Fruit fly (Drosophila melanogaster) whole organism, embryonic: ENCODE data around the gene Act87E.

Source experiments
- Aef1 ChIP-seq: fragments of 200-800 bp; sonication (Bioruptor generic); IDR thresholded peaks from 3 replicates; pipeline ENCODE4 v1.3.6; 2022; ENCODE audit warnings: missing biosample characterization, missing genetic modification characterization
- CG10267 ChIP-seq: fragments of 200-800 bp; sonication (Bioruptor generic); optimal IDR thresholded peaks from 2 replicates; lab custom pipeline; 2018; ENCODE audit warnings: missing biosample characterization, mild to moderate bottlenecking, missing genetic modification characterization, moderate library complexity
- CG10543 ChIP-seq: fragments of 200-800 bp; sonication (Bioruptor generic); optimal IDR thresholded peaks from 3 replicates; lab custom pipeline; 2017; ENCODE audit warnings: missing biosample characterization, mild to moderate bottlenecking, missing genetic modification characterization, moderate library complexity
- CG12155 ChIP-seq: fragments of 200-800 bp; sonication (Bioruptor generic); optimal IDR thresholded peaks from 3 replicates; lab custom pipeline; 2016; ENCODE audit warnings: missing biosample characterization, missing genetic modification characterization
- CG13123 ChIP-seq: fragments of 200-800 bp; sonication (Bioruptor generic); optimal IDR thresholded peaks from 2 replicates; lab custom pipeline; 2016; ENCODE audit warnings: missing biosample characterization, missing genetic modification characterization
- CG15269 ChIP-seq: fragments of 200-800 bp; sonication (Bioruptor generic); optimal IDR thresholded peaks from 2 replicates; lab custom pipeline; 2018; ENCODE audit warnings: missing biosample characterization, mild to moderate bottlenecking, missing genetic modification characterization, moderate library complexity
- CG15514 ChIP-seq: fragments of 200-800 bp; sonication (Bioruptor generic); optimal IDR thresholded peaks from 3 replicates; lab custom pipeline; 2017; ENCODE audit warnings: missing biosample characterization, missing genetic modification characterization, mild to moderate bottlenecking, moderate library complexity, missing genetic modification reagents
- CG16779 ChIP-seq: fragments of 200-800 bp; sonication (Bioruptor generic); IDR thresholded peaks from 2 replicates; pipeline ENCODE4 v1.3.6; 2022; ENCODE audit warnings: missing biosample characterization, missing genetic modification characterization
- CG17186 ChIP-seq: fragments of 200-800 bp; sonication (Bioruptor generic); optimal IDR thresholded peaks from 3 replicates; lab custom pipeline; 2017; ENCODE audit warnings: missing biosample characterization, missing genetic modification reagents, missing genetic modification characterization
- CG18011 ChIP-seq: fragments of 200-800 bp; sonication (Bioruptor generic); optimal IDR thresholded peaks from 2 replicates; lab custom pipeline; 2017; ENCODE audit warnings: missing biosample characterization, missing genetic modification characterization, mild to moderate bottlenecking, moderate library complexity, missing genotype
- CG2889 ChIP-seq: fragments of 200-800 bp; sonication (Bioruptor generic); IDR thresholded peaks from 3 replicates; pipeline ENCODE4 v1.3.6; 2022; ENCODE audit warnings: missing biosample characterization, missing genetic modification characterization
- CG32767 ChIP-seq: fragments of 200-800 bp; sonication (Bioruptor generic); IDR thresholded peaks from 2 replicates; pipeline ENCODE4 v1.3.6; 2022; ENCODE audit warnings: missing biosample characterization, missing genetic modification characterization
- CG34224 ChIP-seq: fragments of 200-800 bp; sonication (Bioruptor generic); IDR thresholded peaks from 3 replicates; pipeline ENCODE4 v1.3.6; 2022; ENCODE audit warnings: missing biosample characterization, missing genetic modification characterization; ENCODE audit not compliant: partially characterized antibody
- CG4282 ChIP-seq: fragments of 200-800 bp; sonication (Bioruptor generic); optimal IDR thresholded peaks from 2 replicates; lab custom pipeline; 2016; ENCODE audit warnings: missing biosample characterization, missing genetic modification characterization
- CG5953 ChIP-seq: fragments of 200-800 bp; sonication (Bioruptor generic); IDR thresholded peaks from 2 replicates; pipeline ENCODE4 v1.3.6; 2022; ENCODE audit warnings: missing biosample characterization, missing genetic modification characterization
- CG6175 ChIP-seq: fragments of 200-800 bp; sonication (Bioruptor generic); IDR thresholded peaks from 3 replicates; pipeline ENCODE4 v1.3.6; 2022; ENCODE audit warnings: missing biosample characterization, missing genetic modification characterization
- CG8478 ChIP-seq: fragments of >200 bp; optimal IDR thresholded peaks from 2 replicates; lab custom pipeline; 2018
- CG8924 ChIP-seq: fragments of 200-800 bp; optimal IDR thresholded peaks from 3 replicates; lab custom pipeline; 2019; ENCODE audit warnings: missing biosample characterization, mild to moderate bottlenecking, missing genetic modification characterization, moderate library complexity
- Dbx ChIP-seq: fragments of 200-800 bp; sonication (Bioruptor generic); IDR thresholded peaks from 3 replicates; pipeline ENCODE4 v1.3.6; 2022; ENCODE audit warnings: missing biosample characterization, missing genetic modification characterization
- Elba2 ChIP-seq: fragments of 200-800 bp; sonication (Bioruptor generic); optimal IDR thresholded peaks from 3 replicates; lab custom pipeline; 2016; ENCODE audit warnings: missing biosample characterization, missing genetic modification characterization
- Ets65A ChIP-seq: fragments of 200-800 bp; sonication (Bioruptor generic); peaks from one replicate; lab custom pipeline; 2016; ENCODE audit warnings: missing biosample characterization, missing genetic modification characterization
- HHEX ChIP-seq: fragments of 200-800 bp; sonication (Bioruptor generic); optimal IDR thresholded peaks from 3 replicates; lab custom pipeline; 2017; ENCODE audit warnings: missing biosample characterization, mild to moderate bottlenecking, missing genetic modification characterization, missing genetic modification reagents
- HLH3B ChIP-seq: fragments of 200-800 bp; sonication (Bioruptor generic); IDR thresholded peaks from 2 replicates; pipeline ENCODE4 v1.3.6; 2022; ENCODE audit warnings: missing biosample characterization, missing genetic modification characterization
- HmgZ ChIP-seq: fragments of 200-800 bp; sonication (Bioruptor generic); optimal IDR thresholded peaks from 2 replicates; lab custom pipeline; 2018; ENCODE audit warnings: missing biosample characterization, mild to moderate bottlenecking, missing genetic modification characterization
- Hmx ChIP-seq: fragments of 200-800 bp; sonication (Bioruptor generic); optimal IDR thresholded peaks from 2 replicates; lab custom pipeline; 2016; ENCODE audit warnings: missing biosample characterization, missing genetic modification characterization
- Hr3 ChIP-seq: fragments of 200-800 bp; sonication (Bioruptor generic); optimal IDR thresholded peaks from 3 replicates; lab custom pipeline; 2016; ENCODE audit warnings: missing biosample characterization, missing genetic modification characterization
- Hsf ChIP-seq: fragments of 200-800 bp; sonication (Bioruptor generic); optimal IDR thresholded peaks from 3 replicates; lab custom pipeline; 2016; ENCODE audit warnings: missing biosample characterization, missing genetic modification characterization
- MBD-R2 ChIP-seq: fragments of 200-800 bp; sonication (Bioruptor generic); IDR thresholded peaks from 2 replicates; pipeline ENCODE4 v1.3.6; 2022; ENCODE audit warnings: missing biosample characterization, missing genetic modification characterization
- Max ChIP-seq: fragments of 200-800 bp; sonication (Bioruptor generic); optimal IDR thresholded peaks from 2 replicates; lab custom pipeline; 2016; ENCODE audit warnings: missing biosample characterization, mild to moderate bottlenecking, missing genetic modification characterization
- Myb ChIP-seq: fragments of 200-800 bp; sonication (Bioruptor generic); optimal IDR thresholded peaks from 2 replicates; lab custom pipeline; 2016; ENCODE audit warnings: missing biosample characterization, missing genetic modification characterization
- Nf-YA ChIP-seq: fragments of 200-800 bp; sonication (Bioruptor generic); IDR thresholded peaks from 2 replicates; pipeline ENCODE4 v1.3.6; 2022; ENCODE audit warnings: missing biosample characterization, missing genetic modification characterization
- Six4 ChIP-seq: fragments of 200-800 bp; sonication (Bioruptor generic); optimal IDR thresholded peaks from 2 replicates; lab custom pipeline; 2016; ENCODE audit warnings: missing biosample characterization, missing genetic modification characterization
- btn ChIP-seq: fragments of 200-800 bp; sonication (Bioruptor generic); optimal IDR thresholded peaks from 2 replicates; lab custom pipeline; 2016; ENCODE audit warnings: missing biosample characterization, missing genetic modification characterization
- cas ChIP-seq: fragments of 200-800 bp; sonication (Bioruptor generic); IDR thresholded peaks from 2 replicates; pipeline ENCODE4 v1.3.6; 2022; ENCODE audit warnings: missing biosample characterization, missing genetic modification characterization
- chn ChIP-seq: fragments of 200-800 bp; sonication (Bioruptor generic); optimal IDR thresholded peaks from 2 replicates; lab custom pipeline; 2016; ENCODE audit warnings: missing biosample characterization, missing genetic modification characterization
- croc ChIP-seq: fragments of 200-800 bp; sonication (Bioruptor generic); conservative IDR thresholded peaks from 3 replicates; pipeline ENCODE4 v1.3.6; 2022; ENCODE audit warnings: missing biosample characterization, missing genetic modification characterization
- crp ChIP-seq, 2 experiments: fragments of 200-800 bp; sonication (Bioruptor generic); optimal IDR thresholded peaks; 2 replicates in 1 of 2; 3 replicates in 1 of 2; lab custom pipeline; 2017; ENCODE audit warnings: missing biosample characterization in 2 of 2, missing genetic modification characterization in 2 of 2, mild to moderate bottlenecking in 1 of 2, moderate library complexity in 1 of 2
- cwo ChIP-seq: fragments of 200-800 bp; sonication (Bioruptor generic); optimal IDR thresholded peaks from 3 replicates; lab custom pipeline; 2017; ENCODE audit warnings: missing biosample characterization, missing genetic modification characterization, mild to moderate bottlenecking, moderate library complexity, missing genetic modification reagents
- dan ChIP-seq: fragments of 200-800 bp; sonication (Bioruptor generic); IDR thresholded peaks from 2 replicates; pipeline ENCODE4 v1.3.6; 2022; ENCODE audit warnings: missing biosample characterization, missing genetic modification characterization
- danr ChIP-seq: fragments of 200-800 bp; sonication (Bioruptor generic); IDR thresholded peaks from 2 replicates; pipeline ENCODE4 v1.3.6; 2022; ENCODE audit warnings: missing biosample characterization, missing genetic modification characterization
- dmrt99B ChIP-seq: fragments of 200-800 bp; sonication (Bioruptor generic); optimal IDR thresholded peaks from 2 replicates; lab custom pipeline; 2018; ENCODE audit warnings: missing biosample characterization, mild to moderate bottlenecking, missing genetic modification characterization, moderate library complexity
- fd3F ChIP-seq: fragments of 200-800 bp; sonication (Bioruptor generic); optimal IDR thresholded peaks from 2 replicates; lab custom pipeline; 2018; ENCODE audit warnings: missing biosample characterization, mild to moderate bottlenecking, missing genetic modification characterization, moderate library complexity
- gsb-n ChIP-seq: fragments of 200-800 bp; sonication (Bioruptor generic); optimal IDR thresholded peaks from 3 replicates; lab custom pipeline; 2018; ENCODE audit warnings: missing biosample characterization, mild to moderate bottlenecking, missing genetic modification characterization
- jing ChIP-seq: fragments of 200-800 bp; sonication (Bioruptor generic); optimal IDR thresholded peaks from 2 replicates; lab custom pipeline; 2018; ENCODE audit warnings: missing biosample characterization, mild to moderate bottlenecking, missing genetic modification characterization
- jumu ChIP-seq: fragments of 200-800 bp; sonication (Bioruptor generic); optimal IDR thresholded peaks from 3 replicates; lab custom pipeline; 2016; ENCODE audit warnings: missing biosample characterization, missing genetic modification characterization
- lbe ChIP-seq: fragments of 200-800 bp; sonication (Bioruptor generic); optimal IDR thresholded peaks from 2 replicates; lab custom pipeline; 2016; ENCODE audit warnings: missing biosample characterization, mild to moderate bottlenecking, missing genetic modification characterization
- lov ChIP-seq, 2 experiments: fragments of 200-800 bp in 1 of 2; fragments of >200 bp in 1 of 2; sonication (Bioruptor generic) in 1 of 2; IDR thresholded peaks in 1 of 2; optimal IDR thresholded peaks in 1 of 2; 2 replicates in 1 of 2; 3 replicates in 1 of 2; pipeline versions ENCODE4 v1.3.6 to Lab custom; 2017 to 2022; ENCODE audit warnings: missing biosample characterization in 1 of 2, missing genetic modification characterization in 1 of 2
- mirr ChIP-seq: fragments of 200-800 bp; sonication (Bioruptor generic); optimal IDR thresholded peaks from 3 replicates; lab custom pipeline; 2018; ENCODE audit warnings: missing biosample characterization, mild to moderate bottlenecking, missing genetic modification characterization
- peb ChIP-seq: fragments of 200-800 bp; sonication (Bioruptor generic); IDR thresholded peaks from 2 replicates; pipeline ENCODE4 v1.3.6; 2022; ENCODE audit warnings: missing biosample characterization, missing genetic modification characterization
- pzg ChIP-seq: fragments of 200-800 bp; sonication (Bioruptor generic); optimal IDR thresholded peaks from 3 replicates; lab custom pipeline; 2018; ENCODE audit warnings: missing biosample characterization, mild to moderate bottlenecking, missing genetic modification characterization, moderate library complexity
- rib ChIP-seq: fragments of 200-800 bp; sonication (Bioruptor generic); IDR thresholded peaks from 2 replicates; pipeline ENCODE4 v1.3.6; 2022; ENCODE audit warnings: missing biosample characterization, missing genetic modification characterization
- sqz ChIP-seq: fragments of 200-800 bp; sonication (Bioruptor generic); optimal IDR thresholded peaks from 3 replicates; lab custom pipeline; 2018; ENCODE audit warnings: missing biosample characterization, mild to moderate bottlenecking, missing genetic modification characterization
- zfh1 ChIP-seq: fragments of 200-800 bp; sonication (Bioruptor generic); IDR thresholded peaks from 3 replicates; pipeline ENCODE4 v1.3.6; 2022; ENCODE audit warnings: missing biosample characterization, missing genetic modification characterization

Act87E gene

DNA sequence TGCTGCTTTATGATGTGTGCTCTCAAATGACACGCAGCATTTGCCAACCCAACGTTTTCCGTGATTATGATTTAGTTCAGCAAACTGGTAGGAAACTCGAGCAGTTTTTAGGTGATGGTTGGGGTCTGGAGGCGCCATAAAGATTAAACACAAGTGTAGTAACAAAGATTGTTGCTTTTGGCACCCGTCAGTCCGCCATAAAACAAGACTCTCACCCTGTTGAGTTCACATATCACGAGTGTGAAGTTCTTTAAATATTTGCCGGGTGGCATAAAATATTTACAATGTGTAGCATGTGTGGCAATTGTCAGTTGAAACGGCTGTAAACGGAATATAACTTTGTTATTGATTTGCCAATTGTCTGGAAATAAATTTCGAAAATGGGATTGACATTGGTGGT is 15.9 kb downstream of the Act87E start (continued):
- no peak for TF ChIP-seq Hsf (GFP tag; lab: Kevin White, UChicago)
- TF ChIP-seq CG13123, result no peak
- TF ChIP-seq dmrt99B (tag; lab: Kevin White, UChicago), result peak; percentile 19
- TF ChIP-seq CG32767 (GFP tag; lab: Robert Waterston, UW), result no peak
- no peak for TF ChIP-seq Dbx
- no peak for TF ChIP-seq Six4 (GFP tag; lab: Kevin White, UChicago)
- no peak for TF ChIP-seq HmgZ
- no peak for TF ChIP-seq Nf-YA (GFP tag; lab: Robert Waterston, UW)
- no peak for TF ChIP-seq rib (GFP tag; lab: Robert Waterston, UW)
- no peak for TF ChIP-seq Elba2 (GFP tag; lab: Kevin White, UChicago)
- TF ChIP-seq zfh1, result no peak
- TF ChIP-seq CG10543 (GFP tag; lab: Kevin White, UChicago), result no peak
- no peak for TF ChIP-seq CG2889
- no peak for TF ChIP-seq CG18011 (GFP tag; lab: Kevin White, UChicago)
- TF ChIP-seq chn, result no peak
- no peak for TF ChIP-seq lov (optimal IDR thresholded peaks at IDR 0.05; lab: Kevin White, UChicago)
- no peak for TF ChIP-seq lov (GFP tag; IDR thresholded peaks at IDR 0.05; lab: Robert Waterston, UW)
- TF ChIP-seq Hmx (GFP tag; lab: Kevin White, UChicago), result no peak
- peak; percentile 28 for TF ChIP-seq fd3F (GFP tag; lab: Kevin White, UChicago)
- TF ChIP-seq Aef1 (GFP tag; lab: Robert Waterston, UW), result no peak
- no peak for TF ChIP-seq CG34224
- no peak for TF ChIP-seq Ets65A (GFP tag; lab: Kevin White, UChicago)
- no peak for TF ChIP-seq CG8924
- no peak for TF ChIP-seq croc (GFP tag; lab: Robert Waterston, UW)
- no peak for TF ChIP-seq gsb-n (tag; lab: Kevin White, UChicago)
- no peak for TF ChIP-seq peb (GFP tag; lab: Robert Waterston, UW)
- TF ChIP-seq CG12155 (GFP tag; lab: Kevin White, UChicago), result no peak
- no peak for TF ChIP-seq MBD-R2 (GFP tag; lab: Robert Waterston, UW)
- TF ChIP-seq CG8478 (lab: Kevin White, UChicago), result no peak
- peak; percentile 12 for TF ChIP-seq CG15514 (GFP tag; lab: Kevin White, UChicago)
- no peak for TF ChIP-seq lbe
- TF ChIP-seq btn (GFP tag; lab: Kevin White, UChicago), result no peak
- TF ChIP-seq Hr3 (GFP tag; lab: Kevin White, UChicago), result no peak
- TF ChIP-seq HHEX (GFP tag; lab: Kevin White, UChicago), result no peak
- no peak for TF ChIP-seq cas (GFP tag; lab: Robert Waterston, UW)
- TF ChIP-seq danr (GFP tag; lab: Robert Waterston, UW), result no peak
- TF ChIP-seq mirr (GFP tag; lab: Kevin White, UChicago), result no peak
- TF ChIP-seq CG6175 (GFP tag; lab: Robert Waterston, UW), result 0 out of 3 replicates have a peak, but pooled peaks have one; percentile 32
- peak; percentile 33 for TF ChIP-seq CG15269 (tag; lab: Kevin White, UChicago)
- TF ChIP-seq HLH3B (GFP tag; lab: Robert Waterston, UW), result no peak
- no peak for TF ChIP-seq sqz (GFP tag; lab: Kevin White, UChicago)
- TF ChIP-seq dan (GFP tag; lab: Robert Waterston, UW), result no peak
- no peak for TF ChIP-seq Max
- TF ChIP-seq CG17186 (GFP tag; lab: Kevin White, UChicago), result no peak
- no peak for TF ChIP-seq CG10267 (tag; lab: Kevin White, UChicago)
- no peak for TF ChIP-seq crp (GFP tag; optimal IDR thresholded peaks at IDR 0.05; lab: Kevin White, UChicago)
- TF ChIP-seq CG5953 (GFP tag; lab: Robert Waterston, UW), result no peak
- no peak for TF ChIP-seq cwo
- no peak for TF ChIP-seq jumu
- no peak for TF ChIP-seq jing (GFP tag; lab: Kevin White, UChicago)
- no peak for TF ChIP-seq CG16779 (GFP tag; lab: Robert Waterston, UW)
- TF ChIP-seq CG4282 (GFP tag; lab: Kevin White, UChicago), result no peak
- no peak for TF ChIP-seq Myb (GFP tag; lab: Kevin White, UChicago)
- no peak for TF ChIP-seq pzg (GFP tag; lab: Kevin White, UChicago)
